Worm (Caenorhabditis elegans): ENCODE data around the gene evl-18.

DNA sequence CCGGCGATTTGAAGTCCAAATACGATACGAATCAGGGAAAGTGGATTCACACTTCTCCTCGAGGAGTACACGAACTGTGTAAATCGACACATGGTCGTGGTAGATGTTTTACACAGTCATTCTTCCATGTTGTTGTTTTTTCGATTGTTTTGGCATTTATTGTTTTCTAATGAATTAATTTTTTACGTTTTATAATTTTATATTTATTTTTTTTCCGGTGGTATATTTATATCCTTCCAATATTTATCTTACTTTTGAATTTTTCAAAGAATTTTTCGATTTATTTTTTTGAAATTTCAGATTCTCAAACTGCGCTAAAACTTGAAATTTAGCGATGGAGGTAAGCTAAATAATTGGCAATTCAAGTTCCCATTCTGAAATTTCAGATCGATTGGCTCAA lies 21.7 kb downstream of the evl-18 start, which contains the start of gene nrde-1:
- no peak for TF ChIP-seq nhr-12 (tag; optimal IDR thresholded peaks at IDR 0.05)
- TF ChIP-seq sptf-1 (tag; optimal IDR thresholded peaks at IDR 0.05) = no peak
- no peak for TF ChIP-seq lin-32 (GFP tag; optimal IDR thresholded peaks at IDR 0.05)
- TF ChIP-seq nhr-237 (tag; optimal IDR thresholded peaks at IDR 0.05) = no peak
- TF ChIP-seq pha-4 (tag; optimal IDR thresholded peaks at IDR 0.05) = no peak
- TF ChIP-seq lsy-2 (tag; optimal IDR thresholded peaks at IDR 0.05) = no peak
- TF ChIP-seq snpc-4 (tag; optimal IDR thresholded peaks at IDR 0.05) = no peak
- TF ChIP-seq mab-5 (tag; optimal IDR thresholded peaks at IDR 0.05) = no peak
- TF ChIP-seq elt-3 (tag; optimal IDR thresholded peaks at IDR 0.05) = no peak
- TF ChIP-seq elt-1 (tag; optimal IDR thresholded peaks at IDR 0.05; ENCODE audit: borderline replicate concordance, insufficient read depth) = no peak
- no peak for TF ChIP-seq mep-1 (tag; optimal IDR thresholded peaks at IDR 0.05)
- no peak for TF ChIP-seq unc-62 (GFP tag; optimal IDR thresholded peaks at IDR 0.05)
- no peak for TF ChIP-seq mls-2 (tag; optimal IDR thresholded peaks at IDR 0.05)
- TF ChIP-seq ces-1 (GFP tag; optimal IDR thresholded peaks at IDR 0.05) = no peak
